Fruit fly (Drosophila melanogaster) whole organism, pupa: ENCODE data around the gene CG43089.

Source experiments
- CG10348 ChIP-seq: fragments of 200-800 bp; sonication (Bioruptor generic); IDR thresholded peaks from 2 replicates; pipeline ENCODE4 v1.3.6; 2022; ENCODE audit warnings: missing biosample characterization, missing genetic modification characterization
- CG14655 ChIP-seq: fragments of 200-800 bp; sonication (Bioruptor generic); optimal IDR thresholded peaks from 3 replicates; lab custom pipeline; 2017; ENCODE audit warnings: mild to moderate bottlenecking, missing biosample characterization, missing genetic modification reagents, missing genetic modification characterization
- CG8301 ChIP-seq: fragments of 200-800 bp; sonication (Bioruptor generic); optimal IDR thresholded peaks from 2 replicates; lab custom pipeline; 2018; ENCODE audit warnings: missing biosample characterization, mild to moderate bottlenecking, missing genetic modification characterization
- D1 ChIP-seq: fragments of 200-800 bp; sonication (Bioruptor generic); optimal IDR thresholded peaks from 2 replicates; lab custom pipeline; 2018; ENCODE audit warnings: missing biosample characterization, mild to moderate bottlenecking, missing genetic modification characterization, moderate library complexity

- peak; percentile 16 for TF ChIP-seq CG14655 (GFP tag; lab: Kevin White, UChicago)
- TF ChIP-seq D1 (tag; lab: Kevin White, UChicago): no peak
- no peak for TF ChIP-seq CG10348
- peak; percentile 8 for TF ChIP-seq CG8301 (tag; lab: Kevin White, UChicago)
These were observed 7.9 kb upstream of the CG43089 start for dm6 chr3L:3705936-3706335.
